Fruit fly (Drosophila melanogaster) Kc167 (cell line): ENCODE data around the gene CG10252.
A peak's percentile ranks its signal among the peaks of the same experiment; 100 is the strongest.

Source experiments
- Myc ChIP-seq: fragments of >200 bp; optimal IDR thresholded peaks from 2 replicates; lab custom pipeline; 2017; ENCODE audit warnings: missing external identifiers
- Sin3A ChIP-seq: fragments of >200 bp; optimal IDR thresholded peaks from 2 replicates; lab custom pipeline; 2018; ENCODE audit warnings: missing external identifiers
- h ChIP-seq: fragments of >200 bp; optimal IDR thresholded peaks from 3 replicates; lab custom pipeline; 2018; ENCODE audit warnings: missing external identifiers
- insv ChIP-seq: fragments of >200 bp; optimal IDR thresholded peaks from 3 replicates; lab custom pipeline; 2018; ENCODE audit warnings: missing external identifiers
- psq ChIP-seq: fragments of >200 bp; optimal IDR thresholded peaks from 2 replicates; lab custom pipeline; 2017; ENCODE audit warnings: missing external identifiers
- ttk ChIP-seq: sonication (Bioruptor generic); optimal IDR thresholded peaks from 2 replicates; lab custom pipeline; 2017; ENCODE audit warnings: missing external identifiers

The CG10252 gene

DNA sequence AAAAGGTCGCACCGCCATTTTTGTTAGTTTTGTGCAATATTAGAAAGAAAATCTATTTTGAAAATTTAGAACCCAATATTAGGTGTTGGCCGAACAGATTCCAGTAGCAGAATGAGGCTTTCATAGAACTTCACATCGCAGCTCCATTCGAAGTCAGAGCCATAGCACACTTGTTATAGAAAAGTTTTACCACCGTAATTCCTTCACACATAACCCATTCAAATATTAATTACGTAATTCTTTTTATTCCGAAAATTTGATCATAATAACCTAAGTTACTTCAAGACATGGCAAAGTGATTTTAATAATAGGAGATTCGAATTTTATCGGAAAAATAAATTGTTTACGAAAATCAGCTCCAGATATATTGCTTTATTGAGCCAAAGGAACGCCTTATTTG is at the start of gene CG10252:
Gene CG10252, minus strand, starts transcription at position 101 of the 400 bp plus-strand sequence.
- TF ChIP-seq Myc = no peak
- no peak for TF ChIP-seq h (lab: Kevin White, UChicago)
- TF ChIP-seq psq (lab: Kevin White, UChicago) = no peak
- no peak for TF ChIP-seq ttk (lab: Kevin White, UChicago)
- no peak for TF ChIP-seq insv (lab: Kevin White, UChicago)
- TF ChIP-seq Sin3A (lab: Kevin White, UChicago) = no peak

dm6 chr3R:23740968-23741367 is 44.9 kb upstream of the CG10252 start:
- no peak for TF ChIP-seq Sin3A (lab: Kevin White, UChicago)
- no peak for TF ChIP-seq insv (lab: Kevin White, UChicago)
- no peak for TF ChIP-seq Myc
- TF ChIP-seq h (lab: Kevin White, UChicago) = no peak
- TF ChIP-seq ttk (lab: Kevin White, UChicago) = no peak
- no peak for TF ChIP-seq psq (lab: Kevin White, UChicago)

- TF ChIP-seq Myc (no peak), Sin3A (lab: Kevin White, UChicago) (no peak), insv (lab: Kevin White, UChicago) (no peak), h (lab: Kevin White, UChicago) (no peak), ttk (lab: Kevin White, UChicago) (no peak), psq (lab: Kevin White, UChicago) (no peak)
These were observed 41.9 kb upstream of the CG10252 start for dm6 chr3R:23737676-23738574.

DNA sequence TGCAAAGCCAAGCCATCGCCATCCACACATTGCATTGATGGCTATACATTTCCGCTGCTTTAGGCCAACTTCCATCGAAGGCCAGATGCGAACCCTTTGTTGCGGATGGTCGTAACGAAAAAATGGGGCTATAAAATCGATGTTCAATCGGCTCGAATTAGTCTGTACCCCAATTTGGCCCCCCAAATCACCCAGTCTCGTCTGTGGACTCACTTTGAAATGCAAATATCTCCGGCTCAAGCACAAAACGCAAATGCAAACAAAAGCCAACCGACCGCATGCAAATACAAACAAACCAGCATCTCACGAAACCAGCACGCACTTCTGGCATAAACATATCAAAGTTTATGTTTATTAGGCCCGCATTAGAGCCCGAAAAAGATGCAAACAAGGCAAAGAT is 40.3 kb upstream of the CG10252 start:
- TF ChIP-seq Sin3A (lab: Kevin White, UChicago) = no peak
- no peak for TF ChIP-seq h (lab: Kevin White, UChicago)
- TF ChIP-seq psq (lab: Kevin White, UChicago) = no peak
- no peak for TF ChIP-seq insv (lab: Kevin White, UChicago)
- TF ChIP-seq Myc = no peak
- TF ChIP-seq ttk (lab: Kevin White, UChicago) = no peak

- TF ChIP-seq h (lab: Kevin White, UChicago) = no peak
- TF ChIP-seq ttk (lab: Kevin White, UChicago) = no peak
- TF ChIP-seq psq (lab: Kevin White, UChicago) = no peak
- no peak for TF ChIP-seq insv (lab: Kevin White, UChicago)
- TF ChIP-seq Myc = no peak
- TF ChIP-seq Sin3A (lab: Kevin White, UChicago) = no peak
These were observed 39.6 kb upstream of the CG10252 start for dm6 chr3R:23735648-23736047.

dm6 chr3R:23734573-23735404 is 38.7 kb upstream of the CG10252 start:
- no peak for TF ChIP-seq h (lab: Kevin White, UChicago)

dm6 chr3R:23733771-23734170 is 37.7 kb upstream of the CG10252 start:
- TF ChIP-seq Sin3A (lab: Kevin White, UChicago) = no peak
- no peak for TF ChIP-seq psq (lab: Kevin White, UChicago)
- TF ChIP-seq insv (lab: Kevin White, UChicago) = no peak
- TF ChIP-seq ttk (lab: Kevin White, UChicago) = no peak
- TF ChIP-seq Myc = no peak
- no peak for TF ChIP-seq h (lab: Kevin White, UChicago)

DNA sequence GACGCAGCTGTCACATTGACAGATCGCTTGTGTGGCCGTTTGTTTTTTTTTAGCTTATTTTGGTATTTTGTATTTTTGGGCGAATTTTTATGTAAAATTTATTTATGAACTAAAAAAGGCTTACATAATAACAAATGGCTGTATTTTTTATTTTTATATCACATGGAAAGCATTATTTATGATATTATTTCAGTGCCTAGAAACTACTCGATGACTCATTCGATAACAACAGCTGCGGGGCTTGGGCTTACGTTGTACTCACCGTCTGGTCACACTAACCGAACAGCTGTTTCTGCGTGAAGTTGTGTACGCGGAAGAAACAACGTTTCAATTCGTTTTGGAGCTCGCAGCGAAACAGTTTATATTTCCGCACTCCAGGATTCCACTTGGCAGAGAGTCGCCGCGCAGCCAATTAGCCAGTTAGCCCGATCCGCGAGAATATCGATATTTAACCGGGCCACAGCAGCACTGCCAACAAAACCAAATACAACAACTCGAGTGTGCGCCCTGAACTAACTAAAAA is 37.0 kb upstream of the CG10252 start, which contains the start of the genes Hmgcr and Rpn9:
Gene Hmgcr, plus strand, starts transcription at position 335 of the 523 bp plus-strand sequence.
Gene Rpn9, minus strand, starts transcription at position 473 of the 523 bp plus-strand sequence.
- TF ChIP-seq Myc = no peak
- TF ChIP-seq ttk (lab: Kevin White, UChicago) = no peak
- peak; percentile 83 for TF ChIP-seq psq (lab: Kevin White, UChicago)
- TF ChIP-seq Sin3A (lab: Kevin White, UChicago) = no peak

dm6 chr3R:23732533-23732932 is 36.5 kb upstream of the CG10252 start:
- TF ChIP-seq psq (lab: Kevin White, UChicago) = no peak
- no peak for TF ChIP-seq insv (lab: Kevin White, UChicago)
- no peak for TF ChIP-seq h (lab: Kevin White, UChicago)
- TF ChIP-seq Sin3A (lab: Kevin White, UChicago) = no peak
- TF ChIP-seq ttk (lab: Kevin White, UChicago) = no peak
- TF ChIP-seq Myc = no peak

- TF ChIP-seq insv (lab: Kevin White, UChicago) (no peak), psq (lab: Kevin White, UChicago) (no peak), h (lab: Kevin White, UChicago) (no peak), Sin3A (lab: Kevin White, UChicago) (no peak), ttk (lab: Kevin White, UChicago) (no peak), Myc (no peak)
These were observed 34.4 kb upstream of the CG10252 start for dm6 chr3R:23730472-23730801.
